Worm (Caenorhabditis elegans): ENCODE measurements around the gene miga-1.

DNA sequence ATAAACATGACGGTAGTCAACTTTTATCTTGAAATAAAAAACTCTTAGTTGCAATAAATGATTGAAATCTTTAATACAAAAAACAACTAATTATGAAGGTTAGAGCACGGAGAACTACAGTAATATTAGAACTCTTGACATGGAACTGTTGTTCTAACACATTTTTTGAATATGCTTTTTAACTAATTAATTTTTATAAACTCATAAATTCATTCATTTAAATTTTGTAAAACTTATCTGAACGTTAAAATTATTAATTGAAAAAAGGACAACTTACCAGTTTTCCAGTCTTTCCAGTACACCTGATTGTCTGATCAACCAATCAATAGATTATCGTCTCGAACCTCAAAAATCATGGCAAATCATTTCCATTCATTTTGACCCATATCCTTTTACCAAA lies 48.2 kb downstream of the miga-1 start, which contains the start of gene sqt-3:
- TF ChIP-seq nhr-76 (tag; optimal IDR thresholded peaks at IDR 0.05) (no peak), lin-13 (tag; optimal IDR thresholded peaks at IDR 0.05) (no peak), pha-4 (tag; optimal IDR thresholded peaks at IDR 0.05) (no peak), zip-8 (tag; optimal IDR thresholded peaks at IDR 0.05) (no peak), unc-39 (tag; optimal IDR thresholded peaks at IDR 0.05) (no peak), ztf-11 (tag; optimal IDR thresholded peaks at IDR 0.05) (no peak), mep-1 (tag; optimal IDR thresholded peaks at IDR 0.05) (no peak), nhr-28 (tag; optimal IDR thresholded peaks at IDR 0.05) (no peak), unc-120 (tag; optimal IDR thresholded peaks at IDR 0.05; ENCODE audit: poor library complexity, severe bottlenecking) (no peak), snpc-4 (tag; optimal IDR thresholded peaks at IDR 0.05) (no peak)

All from whole organism, mixed stage, embryonic.